Worm (Caenorhabditis elegans): ENCODE results near the gene sumv-2.

DNA sequence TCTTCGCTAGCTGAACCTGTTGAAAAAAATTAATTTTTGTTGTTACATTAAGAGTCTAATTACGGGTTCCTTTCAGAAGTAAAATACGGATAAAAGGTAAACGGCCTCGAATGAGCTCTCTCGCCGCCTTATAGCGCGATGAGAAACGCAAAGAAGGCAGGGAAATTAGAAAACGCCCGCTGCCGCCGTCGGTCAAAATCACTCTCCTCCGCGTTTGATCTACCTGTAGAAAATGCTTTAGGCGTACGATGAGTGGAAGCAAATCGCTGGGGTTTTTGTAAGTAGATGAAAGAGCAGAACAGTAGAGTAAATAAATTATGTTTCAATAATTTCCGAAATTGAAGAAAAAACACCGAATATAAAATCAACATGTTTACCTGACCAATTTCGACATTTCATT lies 19.8 kb downstream of the sumv-2 start:
- TF ChIP-seq bed-2 (GFP tag; IDR thresholded peaks at IDR 0.05) (no peak), ceh-100 (GFP tag; IDR thresholded peaks at IDR 0.05) (no peak), F52B5.7 (tag; optimal IDR thresholded peaks at IDR 0.05) (no peak), Y56A3A.18 (GFP tag; IDR thresholded peaks at IDR 0.05) (no peak), bed-1 (GFP tag; IDR thresholded peaks at IDR 0.05) (no peak), athp-1 (tag; optimal IDR thresholded peaks at IDR 0.05) (no peak), ztf-18 (tag; optimal IDR thresholded peaks at IDR 0.05) (no peak), ekl-4 (GFP tag; IDR thresholded peaks at IDR 0.05) (no peak), snpc-1.3 (tag; optimal IDR thresholded peaks at IDR 0.05; ENCODE audit: insufficient read depth) (no peak)

Data from whole organism, young adult.